Fruit fly (Drosophila melanogaster): ENCODE measurements around the gene Gr94a.

Gr94a gene

DNA sequence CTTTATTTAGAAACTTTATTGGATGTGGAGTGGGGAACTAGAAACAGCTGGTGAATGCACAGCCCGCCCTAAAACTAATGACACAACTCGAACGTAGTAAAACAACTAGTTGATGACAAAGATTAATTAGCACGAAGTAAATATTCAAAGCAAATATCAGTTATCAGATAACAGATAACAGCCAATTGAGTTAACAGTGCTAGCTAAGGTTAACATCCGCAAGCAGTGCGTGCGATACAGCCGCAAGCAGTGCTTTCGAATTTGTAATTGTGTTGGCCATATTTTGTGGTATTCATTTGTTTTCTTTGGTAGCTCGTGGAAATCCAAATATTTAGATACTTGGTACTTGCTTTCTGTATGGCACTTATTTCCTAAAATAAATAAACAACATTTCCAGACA lies 38.0 kb upstream of the Gr94a start:
- TF ChIP-seq CG13287 (GFP tag; IDR thresholded peaks at IDR 0.05; ENCODE audit: partially characterized antibody) (peak; percentile 17; the same call in 1 of the 2 replicates), ci (GFP tag; IDR thresholded peaks at IDR 0.05) (peak; percentile 25; the same call in 1 of the 3 replicates), Eip74EF (GFP tag; optimal IDR thresholded peaks at IDR 0.05) (peak in 1 of 2 experiments; percentile 52), zf30C (GFP tag; optimal IDR thresholded peaks at IDR 0.05) (no peak), MBD-R2 (GFP tag; IDR thresholded peaks at IDR 0.05) (peak; percentile 26; the same call in 1 of the 2 replicates), Med (GFP tag) (peak; percentile 72), Atf6 (GFP tag; IDR thresholded peaks at IDR 0.05) (no peak), CG15269 (tag; optimal IDR thresholded peaks at IDR 0.05) (peak; percentile 32), sd (tag; optimal IDR thresholded peaks at IDR 0.05) (no peak), mirr (GFP tag; optimal IDR thresholded peaks at IDR 0.05) (peak; percentile 35), wek (GFP tag; optimal IDR thresholded peaks at IDR 0.05) (peak; percentile 45), Sox102F (GFP tag; optimal IDR thresholded peaks at IDR 0.05) (no peak), unpg (GFP tag; optimal IDR thresholded peaks at IDR 0.05) (peak; percentile 29), CG11696 (GFP tag; IDR thresholded peaks at IDR 0.05) (0 out of 2 replicates have a peak, but pooled peaks have one; percentile 32), CG31365 (tag; optimal IDR thresholded peaks at IDR 0.05) (peak; percentile 84), sens (GFP tag) (peak; percentile 72), Elba2 (GFP tag; optimal IDR thresholded peaks at IDR 0.05) (no peak), Rfx (GFP tag; IDR thresholded peaks at IDR 0.05) (peak; percentile 43; the same call in 1 of the 2 replicates), CG13424 (tag; optimal IDR thresholded peaks at IDR 0.05) (peak; percentile 3), CG3407 (GFP tag; optimal IDR thresholded peaks at IDR 0.05) (no peak), Pdp1 (GFP tag; optimal IDR thresholded peaks at IDR 0.05) (no peak), grn (GFP tag; optimal IDR thresholded peaks at IDR 0.05) (peak; percentile 56), Hmr (GFP tag; optimal IDR thresholded peaks at IDR 0.05) (peak; percentile 33), ATbp (GFP tag; optimal IDR thresholded peaks at IDR 0.05) (peak; percentile 43), CG7839 (tag; optimal IDR thresholded peaks at IDR 0.05) (no peak), Dfd (GFP tag; optimal IDR thresholded peaks at IDR 0.05) (peak in 1 of 2 experiments; percentile 4), stwl (tag; optimal IDR thresholded peaks at IDR 0.05) (peak; percentile 6), scrt (GFP tag; optimal IDR thresholded peaks at IDR 0.05) (no peak), CG1603 (tag; optimal IDR thresholded peaks at IDR 0.05) (peak; percentile 19), schlank (tag; optimal IDR thresholded peaks at IDR 0.05) (peak; percentile 30), CkIIα-i1 (GFP tag; IDR thresholded peaks at IDR 0.05) (no peak), Fer3 (tag; optimal IDR thresholded peaks at IDR 0.05) (no peak), CG16813 (GFP tag; IDR thresholded peaks at IDR 0.05; ENCODE audit: partially characterized antibody) (0 out of 3 replicates have a peak, but pooled peaks have one; percentile 16), Vsx1 (GFP tag; optimal IDR thresholded peaks at IDR 0.05) (peak; percentile 74), CG3847 (GFP tag; IDR thresholded peaks at IDR 0.05) (0 out of 2 replicates have a peak, but pooled peaks have one; percentile 7), MTF-1 (GFP tag; optimal IDR thresholded peaks at IDR 0.05; ENCODE audit: borderline replicate concordance) (peak; percentile 4), CrebB (tag; optimal IDR thresholded peaks at IDR 0.05) (peak; percentile 1), CG2889 (GFP tag; IDR thresholded peaks at IDR 0.05) (no peak)

DNA sequence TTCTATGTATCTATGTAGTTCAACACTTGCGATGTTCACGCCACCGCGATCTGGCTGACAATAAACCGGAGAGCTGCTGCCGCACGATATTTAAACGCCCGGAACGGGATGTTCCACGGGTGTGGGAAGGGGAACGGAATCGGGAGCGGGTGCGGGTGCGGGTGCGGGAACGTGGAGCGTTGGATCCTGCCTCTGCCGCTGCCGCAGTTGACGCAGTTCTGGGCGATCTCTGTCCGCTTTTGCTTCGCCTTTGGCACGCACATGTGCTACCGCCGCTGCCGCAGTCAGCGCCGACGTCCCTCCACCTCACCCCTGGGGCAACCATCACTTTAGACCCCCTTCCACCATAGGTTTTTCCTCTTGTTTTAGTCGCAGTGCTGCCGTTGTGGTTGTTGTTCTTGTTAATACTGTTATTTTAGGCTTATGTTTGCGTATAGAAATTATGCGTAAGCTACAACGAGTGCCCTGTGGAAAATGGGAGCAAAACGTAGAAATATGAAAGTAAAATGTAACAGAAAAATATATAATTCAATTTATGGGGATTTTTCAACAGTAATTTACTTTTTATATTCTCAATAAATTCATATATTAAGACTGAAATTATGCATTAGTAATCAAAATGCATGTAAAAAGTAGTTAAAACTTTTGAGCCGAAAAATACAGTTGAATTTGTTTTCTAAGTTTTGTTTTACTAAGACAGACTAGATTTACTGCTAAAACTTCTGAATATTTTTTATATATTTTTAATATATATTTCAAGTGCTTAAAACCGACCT lies 24.6 kb upstream of the Gr94a start, which contains the start of gene lmd:
Gene lmd, minus strand, starts transcription at position 62 of the 776 bp plus-strand sequence.
- 0 out of 2 replicates have a peak, but pooled peaks have one; percentile 49 for TF ChIP-seq aop (GFP tag; IDR thresholded peaks at IDR 0.05)
- peak; percentile 77 for TF ChIP-seq CG4360 (GFP tag; IDR thresholded peaks at IDR 0.05)
- TF ChIP-seq Nf-YA (GFP tag; IDR thresholded peaks at IDR 0.05) = no peak
- TF ChIP-seq row (GFP tag; IDR thresholded peaks at IDR 0.05) = 0 out of 3 replicates have a peak, but pooled peaks have one; percentile 7
- no peak for TF ChIP-seq gfzf (GFP tag; optimal IDR thresholded peaks at IDR 0.05)
- TF ChIP-seq dmrt11E (tag; optimal IDR thresholded peaks at IDR 0.05) = peak; percentile 14
- no peak for TF ChIP-seq cg (GFP tag; optimal IDR thresholded peaks at IDR 0.05)
- TF ChIP-seq CG10979 (tag; optimal IDR thresholded peaks at IDR 0.05) = peak; percentile 28
- TF ChIP-seq CG32772 (GFP tag; IDR thresholded peaks at IDR 0.05) = 0 out of 2 replicates have a peak, but pooled peaks have one; percentile 10
- TF ChIP-seq gem (tag; optimal IDR thresholded peaks at IDR 0.05) = peak; percentile 29
- no peak for TF ChIP-seq bsh (GFP tag; optimal IDR thresholded peaks at IDR 0.05)

Data from whole organism, embryonic.